Worm (Caenorhabditis elegans): ENCODE measurements around the gene ZK180.8.

The ZK180.8 gene

DNA sequence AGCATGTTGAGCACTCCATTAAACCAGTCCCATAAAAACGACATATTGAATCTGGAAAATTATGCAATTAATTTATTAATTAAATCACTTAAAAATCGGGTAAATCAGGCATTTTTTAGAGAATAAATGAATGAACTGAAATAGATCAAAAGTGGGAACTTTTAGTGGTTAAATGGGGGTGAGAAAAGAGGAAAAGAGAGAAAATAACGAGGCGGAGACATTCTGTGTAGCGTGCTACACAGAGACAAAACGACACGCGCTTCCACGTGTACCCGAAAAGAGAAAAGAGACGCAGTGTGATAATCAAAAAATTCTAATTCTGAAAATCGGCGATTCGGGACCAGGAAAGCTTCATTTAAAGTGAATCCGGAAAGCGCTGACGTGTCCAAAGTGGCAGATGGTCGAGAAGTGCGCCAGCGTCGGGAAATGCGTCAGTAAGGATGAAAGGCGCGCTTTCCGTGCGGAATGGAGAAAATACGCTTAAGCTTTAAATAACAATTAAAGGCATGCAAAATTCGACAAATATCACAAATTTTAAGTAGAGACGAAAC is 1.8 kb upstream of the ZK180.8 start, which contains the start of gene sar-1 (continued):
- TF ChIP-seq ztf-4 (tag; optimal IDR thresholded peaks at IDR 0.05): peak; percentile 25

DNA sequence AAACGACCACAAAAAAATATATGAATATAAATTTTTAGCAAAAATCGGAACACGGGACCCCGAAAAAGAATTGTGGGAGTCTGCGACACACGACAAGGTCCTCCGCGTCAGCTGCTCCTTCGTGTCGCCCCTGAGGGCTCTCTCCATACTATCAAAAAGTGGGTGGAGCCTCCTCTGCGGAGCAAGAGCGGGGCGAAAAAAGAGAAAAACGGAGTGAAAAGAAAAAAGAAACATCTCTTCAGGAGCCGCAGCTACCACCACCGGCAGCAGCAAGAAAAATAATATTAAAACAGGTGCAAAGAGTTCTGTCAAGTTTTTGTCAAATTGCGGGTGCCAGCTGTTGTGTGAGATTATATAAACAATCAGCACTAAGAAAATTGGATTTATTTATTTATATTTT is 4.9 kb downstream of the ZK180.8 start, which contains the start of gene gbb-2:
Gene gbb-2 (minus strand): TSS at position 112 of the 400 bp plus-strand sequence.
- peak in 1 of 2 experiments; percentile 11 for TF ChIP-seq lsy-2 (tag; optimal IDR thresholded peaks at IDR 0.05)
- no peak for TF ChIP-seq lin-11 (tag; optimal IDR thresholded peaks at IDR 0.05)
- TF ChIP-seq gmeb-1 (tag; optimal IDR thresholded peaks at IDR 0.05): no peak
- TF ChIP-seq sma-9 (GFP tag; optimal IDR thresholded peaks at IDR 0.05): peak; percentile 20
- no peak for TF ChIP-seq sma-9 (tag; optimal IDR thresholded peaks at IDR 0.05)
- TF ChIP-seq zag-1 (tag; optimal IDR thresholded peaks at IDR 0.05): no peak
- no peak for TF ChIP-seq nhr-237 (tag; optimal IDR thresholded peaks at IDR 0.05)
- TF ChIP-seq nhr-6 (tag; optimal IDR thresholded peaks at IDR 0.05): no peak
- TF ChIP-seq F13H6.1 (tag; optimal IDR thresholded peaks at IDR 0.05): peak; percentile 66

DNA sequence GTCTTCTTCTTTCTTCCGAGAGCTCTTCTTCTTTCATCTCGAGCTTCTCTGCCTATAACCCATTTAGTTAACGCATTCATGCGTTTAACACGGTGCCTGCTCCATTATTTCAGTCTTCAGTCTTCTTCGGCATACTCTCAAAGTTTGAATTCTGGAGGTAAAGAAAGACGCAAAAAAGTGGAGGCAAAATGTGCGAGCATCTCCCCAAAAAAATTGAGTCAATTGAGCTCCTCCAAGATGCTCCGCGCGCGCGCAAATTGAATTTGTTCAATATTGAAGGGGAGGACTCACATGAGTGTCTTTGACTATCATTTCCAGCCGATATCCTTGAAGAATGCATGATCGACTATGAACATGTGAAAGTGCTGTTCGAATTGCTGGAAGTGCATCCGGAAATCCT is 6.4 kb downstream of the ZK180.8 start:
- TF ChIP-seq ceh-82 (tag; optimal IDR thresholded peaks at IDR 0.05) (no peak), sma-3 (GFP tag; optimal IDR thresholded peaks at IDR 0.05) (no peak)

DNA sequence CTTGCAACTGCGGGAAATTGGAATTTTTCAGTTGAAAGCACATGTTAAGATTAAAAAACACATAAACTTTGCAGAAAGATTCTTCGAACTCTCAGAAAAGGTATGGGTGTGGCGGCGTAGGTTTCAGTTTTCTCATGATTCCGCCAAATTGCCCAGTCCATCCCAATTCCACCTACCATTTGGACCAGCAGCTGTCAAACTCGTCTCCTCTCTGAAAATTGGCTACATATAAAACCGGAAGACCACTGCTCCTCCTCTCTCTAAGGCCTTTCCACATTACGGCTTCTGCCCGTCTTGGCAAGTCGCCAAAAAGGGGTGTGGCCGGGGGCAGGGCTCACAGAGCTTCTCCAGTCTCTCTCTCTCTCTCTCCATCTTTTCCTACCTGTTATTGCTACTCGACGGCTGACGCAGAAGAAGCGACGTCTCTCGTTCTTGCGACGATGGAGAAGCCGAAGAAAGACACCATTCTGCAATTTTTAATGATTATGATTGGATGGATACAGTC is 21.3 kb downstream of the ZK180.8 start, which contains the start of gene ZK180.7:
Gene ZK180.7 (plus strand): TSS at position 395 of the 505 bp plus-strand sequence.
- TF ChIP-seq nhr-23 (tag; optimal IDR thresholded peaks at IDR 0.05) (no peak), Y55F3AM.14 (GFP tag; optimal IDR thresholded peaks at IDR 0.05) (no peak), fos-1 (tag; optimal IDR thresholded peaks at IDR 0.05) (no peak), alr-1 (tag; optimal IDR thresholded peaks at IDR 0.05) (no peak), zag-1 (tag; optimal IDR thresholded peaks at IDR 0.05) (no peak), blmp-1 (tag; optimal IDR thresholded peaks at IDR 0.05; ENCODE audit: insufficient read depth) (no peak), nhr-77 (tag; optimal IDR thresholded peaks at IDR 0.05) (no peak), egl-27 (tag; optimal IDR thresholded peaks at IDR 0.05) (no peak), nhr-11 (tag; optimal IDR thresholded peaks at IDR 0.05) (no peak), lin-39 (tag; optimal IDR thresholded peaks at IDR 0.05) (no peak), dmd-4 (tag; optimal IDR thresholded peaks at IDR 0.05) (no peak), lin-13 (GFP tag; optimal IDR thresholded peaks at IDR 0.05) (no peak), F13H6.1 (tag; optimal IDR thresholded peaks at IDR 0.05) (no peak), peb-1 (tag; optimal IDR thresholded peaks at IDR 0.05) (no peak), R02D3.7 (tag; optimal IDR thresholded peaks at IDR 0.05) (no peak), sma-9 (GFP tag; optimal IDR thresholded peaks at IDR 0.05) (no peak), sma-9 (tag; optimal IDR thresholded peaks at IDR 0.05) (no peak), C34F6.9 (tag; optimal IDR thresholded peaks at IDR 0.05) (no peak)

DNA sequence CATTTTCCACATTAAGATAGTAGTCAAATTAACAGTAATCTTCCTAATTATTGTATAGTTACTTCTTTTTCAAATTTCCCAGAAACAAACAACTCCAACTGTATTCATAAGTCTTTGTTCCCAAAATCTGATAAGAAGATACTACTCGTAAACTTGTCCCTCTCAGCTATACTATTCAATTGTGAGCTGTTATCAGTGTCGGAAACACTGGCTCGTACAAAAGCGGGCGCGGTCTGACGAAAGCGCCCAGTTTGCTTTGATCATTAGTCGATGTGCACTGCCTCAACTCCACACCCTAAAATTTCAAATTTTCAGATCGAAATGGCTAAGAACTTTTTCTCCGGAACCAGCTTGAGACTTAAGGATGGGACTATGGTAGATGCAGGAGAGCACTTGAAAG is 24.8 kb downstream of the ZK180.8 start, which contains the start of gene trx-3:
Gene trx-3 (plus strand): TSS at position 291 of the 400 bp plus-strand sequence.
- no peak for TF ChIP-seq sma-3 (GFP tag; optimal IDR thresholded peaks at IDR 0.05)
- no peak for TF ChIP-seq nhr-6 (tag; optimal IDR thresholded peaks at IDR 0.05)
- no peak for TF ChIP-seq nhr-77 (tag; optimal IDR thresholded peaks at IDR 0.05)
- no peak for TF ChIP-seq nhr-12 (tag; optimal IDR thresholded peaks at IDR 0.05)
- TF ChIP-seq dmd-4 (tag; optimal IDR thresholded peaks at IDR 0.05): no peak
- TF ChIP-seq fos-1 (tag; optimal IDR thresholded peaks at IDR 0.05): peak; percentile 53
- peak; percentile 36 for TF ChIP-seq sma-9 (GFP tag; optimal IDR thresholded peaks at IDR 0.05)
- TF ChIP-seq sma-9 (tag; optimal IDR thresholded peaks at IDR 0.05): no peak
- TF ChIP-seq ztf-1 (GFP tag; conservative IDR thresholded peaks at IDR 0.05): no peak
- TF ChIP-seq peb-1 (tag; optimal IDR thresholded peaks at IDR 0.05): no peak

DNA sequence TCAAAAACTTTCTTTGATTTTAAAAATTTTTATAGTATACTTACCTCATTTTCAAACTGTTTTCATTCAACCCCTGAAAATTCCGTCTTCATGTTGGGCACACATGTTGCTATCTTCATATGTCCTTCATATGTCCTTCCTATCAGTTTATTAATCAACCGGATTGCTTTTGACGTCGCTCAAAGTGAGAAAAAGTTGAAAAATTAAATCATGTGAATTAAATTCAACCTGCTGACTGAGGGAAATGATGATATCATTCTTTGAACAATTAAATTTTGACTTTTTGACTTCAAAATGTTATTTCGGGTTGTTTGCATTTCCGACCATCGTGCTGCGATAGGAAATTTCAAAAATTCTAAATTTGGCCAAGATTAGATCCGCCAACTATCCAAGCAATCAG is 27.0 kb downstream of the ZK180.8 start:
- TF ChIP-seq nhr-21 (tag; optimal IDR thresholded peaks at IDR 0.05) (no peak), blmp-1 (tag; optimal IDR thresholded peaks at IDR 0.05; ENCODE audit: insufficient read depth) (no peak), alr-1 (tag; optimal IDR thresholded peaks at IDR 0.05) (no peak), sem-4 (tag; optimal IDR thresholded peaks at IDR 0.05) (no peak), fos-1 (tag; optimal IDR thresholded peaks at IDR 0.05) (peak; percentile 19), ZK546.5 (tag; optimal IDR thresholded peaks at IDR 0.05) (no peak)

Measured in whole organism, L2 larva.